Worm (Caenorhabditis elegans) whole organism, L2 larva: Measurements from ENCODE around the gene R07E5.19.
A peak's percentile ranks its signal among the peaks of the same experiment; 100 is the strongest.

Source experiments
- C34F6.9 ChIP-seq: fragments of 150-350 bp; optimal IDR thresholded peaks from 2 replicates; lab custom pipeline; 2014; ENCODE audit warnings: missing biosample characterization, missing genetic modification characterization
- F13H6.1 ChIP-seq: sonication (generic microtip); optimal IDR thresholded peaks from 2 replicates; lab custom pipeline; 2016; ENCODE audit warnings: missing genetic modification characterization, missing compliant biosample characterization
- R02D3.7 ChIP-seq: fragments of 150-350 bp; optimal IDR thresholded peaks from 2 replicates; lab custom pipeline; 2014; ENCODE audit warnings: missing biosample characterization, missing genetic modification characterization
- Y55F3AM.14 ChIP-seq: fragments of 200-800 bp; sonication (Bioruptor generic); optimal IDR thresholded peaks from 2 replicates; lab custom pipeline; 2018; ENCODE audit warnings: mild to moderate bottlenecking, missing genetic modification characterization, missing compliant biosample characterization
- ZK546.5 ChIP-seq: sonication (generic microtip); optimal IDR thresholded peaks from 2 replicates; lab custom pipeline; 2017; ENCODE audit warnings: missing biosample characterization, missing genetic modification characterization
- alr-1 ChIP-seq: fragments of 150-350 bp; optimal IDR thresholded peaks from 2 replicates; lab custom pipeline; 2014; ENCODE audit warnings: missing biosample characterization, missing genetic modification characterization
- ama-1 ChIP-seq: fragments of 150-350 bp; optimal IDR thresholded peaks from 2 replicates; lab custom pipeline; 2018; ENCODE audit warnings: inconsistent platforms
- blmp-1 ChIP-seq: sonication (generic microtip); optimal IDR thresholded peaks from 2 replicates; lab custom pipeline; 2017; ENCODE audit warnings: missing genetic modification characterization, mild to moderate bottlenecking, missing compliant biosample characterization, antibody characterized with exemption, moderate library complexity; ENCODE audit not compliant: insufficient read depth
- ceh-16 ChIP-seq: fragments of 150-350 bp; optimal IDR thresholded peaks from 2 replicates; lab custom pipeline; 2014; ENCODE audit warnings: missing biosample characterization, missing genetic modification characterization
- ceh-82 ChIP-seq: fragments of 150-350 bp; optimal IDR thresholded peaks from 2 replicates; lab custom pipeline; 2014; ENCODE audit warnings: missing biosample characterization, missing genetic modification characterization
- crh-2 ChIP-seq: sonication (generic microtip); optimal IDR thresholded peaks from 2 replicates; lab custom pipeline; 2017; ENCODE audit warnings: missing biosample characterization, missing genetic modification characterization
- dmd-4 ChIP-seq: sonication (generic microtip); optimal IDR thresholded peaks from 2 replicates; lab custom pipeline; 2017; ENCODE audit warnings: missing biosample characterization, missing genetic modification characterization
- elt-1 ChIP-seq: fragments of 150-350 bp; optimal IDR thresholded peaks from 2 replicates; lab custom pipeline; 2014; ENCODE audit warnings: missing biosample characterization, missing genetic modification characterization
- gmeb-1 ChIP-seq: fragments of 150-350 bp; optimal IDR thresholded peaks from 2 replicates; lab custom pipeline; 2014; ENCODE audit warnings: missing biosample characterization, missing genetic modification characterization
- lin-11 ChIP-seq: fragments of 150-350 bp; sonication (generic microtip); optimal IDR thresholded peaks from 2 replicates; lab custom pipeline; 2014; ENCODE audit warnings: missing biosample characterization, missing genetic modification characterization, inconsistent platforms, mixed read lengths
- lin-13 ChIP-seq: fragments of 150-350 bp; optimal IDR thresholded peaks from 2 replicates; lab custom pipeline; 2014; ENCODE audit warnings: missing biosample characterization, missing genetic modification reagents, missing genetic modification characterization
- lin-39 ChIP-seq: fragments of 150-350 bp; optimal IDR thresholded peaks from 2 replicates; lab custom pipeline; 2014; ENCODE audit warnings: missing biosample characterization, missing genetic modification reagents, missing genetic modification characterization
- lsy-2 ChIP-seq, 2 experiments: fragments of 150-350 bp in 1 of 2; sonication (generic microtip) in 1 of 2; optimal IDR thresholded peaks; 2 replicates each; lab custom pipeline; 2014 to 2017; ENCODE audit warnings: missing biosample characterization in 2 of 2, missing genetic modification characterization in 2 of 2
- mbf-1 ChIP-seq: sonication (generic microtip); optimal IDR thresholded peaks from 2 replicates; lab custom pipeline; 2017; ENCODE audit warnings: missing biosample characterization, missing genetic modification characterization
- mdl-1 ChIP-seq, 2 experiments: fragments of 150-350 bp in 1 of 2; sonication (generic microtip) in 1 of 2; optimal IDR thresholded peaks; 2 replicates each; lab custom pipeline; 2017; ENCODE audit warnings: missing biosample characterization in 2 of 2, missing genetic modification characterization in 2 of 2
- nhr-11 ChIP-seq: fragments of 150-350 bp; optimal IDR thresholded peaks from 2 replicates; lab custom pipeline; 2014; ENCODE audit warnings: missing biosample characterization, missing genetic modification characterization
- nhr-12 ChIP-seq: fragments of 150-350 bp; optimal IDR thresholded peaks from 2 replicates; lab custom pipeline; 2014; ENCODE audit warnings: missing biosample characterization, missing genetic modification characterization
- nhr-129 ChIP-seq: fragments of 150-350 bp; optimal IDR thresholded peaks from 2 replicates; lab custom pipeline; 2014; ENCODE audit warnings: missing biosample characterization, missing genetic modification characterization
- nhr-21 ChIP-seq: fragments of 150-350 bp; optimal IDR thresholded peaks from 2 replicates; lab custom pipeline; 2014; ENCODE audit warnings: missing biosample characterization, missing genetic modification characterization
- nhr-23 ChIP-seq: fragments of 150-350 bp; optimal IDR thresholded peaks from 2 replicates; lab custom pipeline; 2014; ENCODE audit warnings: missing biosample characterization, missing genetic modification reagents, missing genetic modification characterization
- nhr-25 ChIP-seq: fragments of 150-350 bp; sonication (generic microtip); optimal IDR thresholded peaks from 3 replicates; lab custom pipeline; 2014; ENCODE audit warnings: missing biosample characterization, missing genetic modification characterization
- nhr-6 ChIP-seq: fragments of 150-350 bp; optimal IDR thresholded peaks from 2 replicates; lab custom pipeline; 2014; ENCODE audit warnings: missing biosample characterization, missing genetic modification characterization
- sem-4 ChIP-seq: fragments of 150-350 bp; optimal IDR thresholded peaks from 2 replicates; lab custom pipeline; 2014; ENCODE audit warnings: missing biosample characterization, missing genetic modification reagents, missing genetic modification characterization
- skn-1 ChIP-seq: sonication (generic microtip); optimal IDR thresholded peaks from 2 replicates; lab custom pipeline; 2017; ENCODE audit warnings: missing biosample characterization, missing genetic modification characterization
- sma-3 ChIP-seq: sonication (generic microtip); optimal IDR thresholded peaks from 2 replicates; lab custom pipeline; 2016; ENCODE audit warnings: missing genetic modification reagents, missing genetic modification characterization, missing compliant biosample characterization
- sma-9 ChIP-seq, 2 experiments: fragments of 150-350 bp in 1 of 2; sonication (generic microtip) in 1 of 2; optimal IDR thresholded peaks; 2 replicates each; lab custom pipeline; 2014 to 2016; ENCODE audit warnings: missing genetic modification characterization in 2 of 2, mild to moderate bottlenecking in 1 of 2, missing biosample characterization in 1 of 2, missing compliant biosample characterization in 1 of 2, missing genetic modification reagents in 1 of 2, moderate library complexity in 1 of 2
- snpc-4 ChIP-seq: fragments of 150-350 bp; optimal IDR thresholded peaks from 2 replicates; lab custom pipeline; 2014; ENCODE audit warnings: missing biosample characterization, missing genetic modification characterization
- unc-55 ChIP-seq: fragments of 150-350 bp; sonication (generic microtip); optimal IDR thresholded peaks from 3 replicates; lab custom pipeline; 2014; ENCODE audit warnings: missing biosample characterization, missing genetic modification reagents, missing genetic modification characterization
- unc-62 ChIP-seq: fragments of 150-350 bp; optimal IDR thresholded peaks from 2 replicates; lab custom pipeline; 2014; ENCODE audit warnings: missing biosample characterization, missing genetic modification reagents, missing genetic modification characterization
- zag-1 ChIP-seq: fragments of 150-350 bp; optimal IDR thresholded peaks from 2 replicates; lab custom pipeline; 2014; ENCODE audit warnings: missing biosample characterization, missing genetic modification characterization
- ztf-1 ChIP-seq: fragments of 200-800 bp; sonication (Bioruptor generic); conservative IDR thresholded peaks from 2 replicates; pipeline ENCODE4 v1.3.6; 2022; ENCODE audit warnings: missing genetic modification characterization, missing compliant biosample characterization
- ztf-11 ChIP-seq: sonication (generic microtip); optimal IDR thresholded peaks from 2 replicates; lab custom pipeline; 2017; ENCODE audit warnings: missing biosample characterization, missing genetic modification characterization
- ztf-4 ChIP-seq: fragments of 150-350 bp; optimal IDR thresholded peaks from 2 replicates; lab custom pipeline; 2014; ENCODE audit warnings: missing biosample characterization, missing genetic modification characterization

R07E5.19 gene

ce11 chrIII:4417956-4418355 is at the start of gene R07E5.19, which contains the start of gene pdcd-2:
Gene R07E5.19 (minus strand): TSS chrIII:4418056.
Gene pdcd-2 (minus strand): TSS chrIII:4418057.
- no peak for TF ChIP-seq lin-11
- TF ChIP-seq lin-13 (GFP tag; lab: Kevin White, UChicago) = no peak
- TF ChIP-seq blmp-1 (tag; lab: Kevin White, UChicago) = no peak
- no peak for TF ChIP-seq sem-4 (tag; lab: Kevin White, UChicago)
- no peak for TF ChIP-seq nhr-21
- no peak for TF ChIP-seq C34F6.9 (tag; lab: Kevin White, UChicago)
- TF ChIP-seq ama-1 (lab: Kevin White, UChicago) = no peak
- no peak for TF ChIP-seq lin-39 (tag; lab: Kevin White, UChicago)
- TF ChIP-seq Y55F3AM.14 = no peak
- no peak for TF ChIP-seq ztf-1 (GFP tag; lab: Robert Waterston, UW)
- no peak for TF ChIP-seq nhr-12 (tag; lab: Kevin White, UChicago)
- TF ChIP-seq nhr-25 (tag; lab: Kevin White, UChicago) = no peak
- TF ChIP-seq lsy-2 (tag; optimal IDR thresholded peaks at IDR 0.05; lab: Kevin White, UChicago) = no peak
- TF ChIP-seq snpc-4 (tag; lab: Kevin White, UChicago) = no peak
- TF ChIP-seq, all 48 proteins: peak for 0

- TF ChIP-seq blmp-1 (tag; lab: Kevin White, UChicago) (peak; percentile 27), lin-13 (GFP tag; lab: Kevin White, UChicago) (no peak)
Observed at ce11 chrIII:4467277-4467676, 49.4 kb upstream of the R07E5.19 start, which contains the start of gene ndg-4. Gene ndg-4 (minus strand): TSS chrIII:4467377.

ce11 chrIII:4461337-4461736 is 43.5 kb upstream of the R07E5.19 start:
- TF ChIP-seq dmd-4 (tag; lab: Kevin White, UChicago) (no peak), crh-2 (no peak), unc-55 (GFP tag; lab: Kevin White, UChicago) (no peak), ztf-4 (tag; lab: Kevin White, UChicago) (no peak), gmeb-1 (tag; lab: Kevin White, UChicago) (no peak), lsy-2 (tag; optimal IDR thresholded peaks at IDR 0.05; lab: Kevin White, UChicago) (no peak), ama-1 (lab: Kevin White, UChicago) (no peak), mbf-1 (tag; lab: Kevin White, UChicago) (no peak), R02D3.7 (tag; lab: Kevin White, UChicago) (no peak), ztf-11 (tag; lab: Kevin White, UChicago) (no peak), blmp-1 (tag; lab: Kevin White, UChicago) (no peak), Y55F3AM.14 (no peak), alr-1 (tag; lab: Kevin White, UChicago) (no peak), C34F6.9 (tag; lab: Kevin White, UChicago) (no peak), nhr-129 (no peak), F13H6.1 (tag; lab: Kevin White, UChicago) (no peak), nhr-11 (tag; lab: Kevin White, UChicago) (no peak)

ce11 chrIII:4460242-4460641 is 42.4 kb upstream of the R07E5.19 start:
- TF ChIP-seq ceh-16 (no peak), lsy-2 (tag; optimal IDR thresholded peaks at IDR 0.05; lab: Kevin White, UChicago) (peak in 1 of 2 experiments; percentile 17), nhr-6 (tag; lab: Kevin White, UChicago) (no peak), sma-9 (GFP tag; optimal IDR thresholded peaks at IDR 0.05; lab: Kevin White, UChicago) (peak; percentile 10), sma-9 (tag; optimal IDR thresholded peaks at IDR 0.05; lab: Kevin White, UChicago) (no peak)

ce11 chrIII:4456579-4456978 is 38.7 kb upstream of the R07E5.19 start:
- no peak for TF ChIP-seq ceh-82 (tag; lab: Kevin White, UChicago)
- TF ChIP-seq unc-62 (GFP tag; lab: Kevin White, UChicago) = no peak
- TF ChIP-seq C34F6.9 (tag; lab: Kevin White, UChicago) = peak; percentile 19
- TF ChIP-seq nhr-23 (tag; lab: Kevin White, UChicago) = no peak
- peak; percentile 39 for TF ChIP-seq crh-2
- no peak for TF ChIP-seq sma-3
- no peak for TF ChIP-seq skn-1
- peak; percentile 79 for TF ChIP-seq nhr-25 (tag; lab: Kevin White, UChicago)
- no peak for TF ChIP-seq zag-1 (tag; lab: Kevin White, UChicago)
- peak; percentile 2 for TF ChIP-seq sma-9 (GFP tag; optimal IDR thresholded peaks at IDR 0.05; lab: Kevin White, UChicago)
- TF ChIP-seq sma-9 (tag; optimal IDR thresholded peaks at IDR 0.05; lab: Kevin White, UChicago) = no peak
- TF ChIP-seq F13H6.1 (tag; lab: Kevin White, UChicago) = peak; percentile 42
- no peak for TF ChIP-seq lin-13 (GFP tag; lab: Kevin White, UChicago)
- no peak for TF ChIP-seq dmd-4 (tag; lab: Kevin White, UChicago)
- TF ChIP-seq gmeb-1 (tag; lab: Kevin White, UChicago) = no peak
- TF ChIP-seq nhr-11 (tag; lab: Kevin White, UChicago) = no peak
- TF ChIP-seq nhr-6 (tag; lab: Kevin White, UChicago) = peak; percentile 4
- TF ChIP-seq nhr-129 = no peak
- no peak for TF ChIP-seq ZK546.5 (tag; lab: Kevin White, UChicago)
- no peak for TF ChIP-seq elt-1 (tag; lab: Kevin White, UChicago)
- peak; percentile 29 to 83 for TF ChIP-seq lsy-2 (tag; optimal IDR thresholded peaks at IDR 0.05; lab: Kevin White, UChicago)
- TF ChIP-seq mdl-1 (tag; optimal IDR thresholded peaks at IDR 0.05; lab: Kevin White, UChicago) = no peak
- TF ChIP-seq lin-11 = no peak
